Worm (Caenorhabditis elegans) whole organism, dauer: Measurements from ENCODE around the gene F21A3.11.

Source experiments
- unc-62 ChIP-seq: sonication (generic microtip); optimal IDR thresholded peaks from 2 replicates; lab custom pipeline; 2017; ENCODE audit warnings: missing biosample characterization, missing genetic modification reagents, missing genetic modification characterization

The F21A3.11 gene

ce11 chrV:15512856-15513756 lies 19.9 kb downstream of the F21A3.11 start:
- no peak for TF ChIP-seq unc-62 (GFP tag; lab: Kevin White, UChicago)

ce11 chrV:15511613-15512216 lies 21.3 kb downstream of the F21A3.11 start, which contains the start of gene rpl-38:
TSS of gene rpl-38 (plus strand) at chrV:15512166.
- no peak for TF ChIP-seq unc-62 (GFP tag; lab: Kevin White, UChicago)

- TF ChIP-seq unc-62 (GFP tag; lab: Kevin White, UChicago): no peak
These were observed 27.9 kb downstream of the F21A3.11 start for ce11 chrV:15505068-15505467.

ce11 chrV:15503603-15504002 lies 29.4 kb downstream of the F21A3.11 start:
- no peak for TF ChIP-seq unc-62 (GFP tag; lab: Kevin White, UChicago)

DNA sequence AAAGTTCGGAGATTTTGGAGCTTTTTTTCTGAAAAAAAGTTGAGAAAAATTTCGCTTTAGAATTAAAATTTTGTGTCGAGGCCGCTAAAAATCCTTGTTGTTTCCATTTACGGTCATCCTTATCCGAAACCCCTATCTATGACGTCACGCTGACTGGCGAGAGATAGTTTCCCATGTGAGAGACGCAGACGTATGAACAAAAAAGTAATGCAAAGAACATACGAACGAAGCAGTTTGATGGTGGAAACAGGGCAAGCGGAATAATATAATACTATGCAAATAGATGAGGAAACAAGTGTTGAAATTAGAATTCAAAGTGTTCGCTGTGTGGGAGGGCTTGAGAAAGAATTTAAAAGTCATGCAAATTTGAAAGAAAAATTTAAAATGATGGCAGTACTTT lies 33.9 kb downstream of the F21A3.11 start:
- no peak for TF ChIP-seq unc-62 (GFP tag; lab: Kevin White, UChicago)

- no peak for TF ChIP-seq unc-62 (GFP tag; lab: Kevin White, UChicago)
These were observed 34.6 kb downstream of the F21A3.11 start, which contains the start of gene C06B8.7 for ce11 chrV:15498434-15498833. TSS of gene C06B8.7 (plus strand) at chrV:15498734.

DNA sequence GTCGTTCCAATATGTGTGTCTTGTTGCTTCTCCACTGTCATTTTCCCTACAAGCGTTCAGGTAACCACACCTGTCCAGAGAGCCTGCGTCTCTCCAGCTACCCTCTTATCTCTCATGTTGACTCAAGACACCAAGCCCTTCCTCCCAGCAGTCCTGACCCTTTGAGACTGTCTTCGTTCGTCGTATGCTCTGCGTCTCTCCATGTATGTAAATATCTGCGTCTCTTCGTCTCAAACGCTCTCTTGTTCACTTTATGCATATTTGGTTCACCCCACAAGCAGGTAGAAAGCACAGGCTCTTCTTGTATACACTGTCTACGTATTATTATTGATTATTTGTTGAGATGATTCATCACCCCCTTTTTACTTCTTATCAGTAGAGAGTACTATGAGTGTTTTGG lies 35.3 kb downstream of the F21A3.11 start:
- TF ChIP-seq unc-62 (GFP tag; lab: Kevin White, UChicago): no peak

- TF ChIP-seq unc-62 (GFP tag; lab: Kevin White, UChicago): no peak
These were observed 37.8 kb downstream of the F21A3.11 start, which contains the start of gene srh-219 for ce11 chrV:15495169-15495568. TSS of gene srh-219 (plus strand) at chrV:15495469.

DNA sequence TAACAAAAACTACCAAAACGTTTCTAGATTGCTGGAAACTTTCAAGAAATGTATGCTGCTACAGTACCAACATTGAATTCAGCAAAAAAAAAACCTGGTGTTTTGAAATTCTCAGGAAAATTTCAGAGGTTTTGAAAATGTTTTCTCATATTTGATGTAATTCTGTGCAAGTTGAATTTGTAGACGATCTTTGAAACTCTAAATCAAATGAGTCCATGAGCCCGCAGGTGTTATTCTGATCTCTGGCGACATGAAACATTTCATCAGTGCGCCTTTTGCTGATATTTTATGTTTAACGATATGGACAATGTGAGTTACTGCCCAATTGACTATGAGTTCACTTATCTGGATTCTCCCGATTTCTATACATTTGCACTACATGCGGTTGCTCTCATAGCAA lies 39.3 kb downstream of the F21A3.11 start, which contains the start of gene srh-218:
Gene srh-218, plus strand, starts transcription at position 301 of the 400 bp plus-strand sequence.
- TF ChIP-seq unc-62 (GFP tag; lab: Kevin White, UChicago): no peak

- no peak for TF ChIP-seq unc-62 (GFP tag; lab: Kevin White, UChicago)
These were observed 40.5 kb downstream of the F21A3.11 start, which contains the start of gene str-264 for ce11 chrV:15492518-15492917. TSS of gene str-264 (minus strand) at chrV:15492618.

DNA sequence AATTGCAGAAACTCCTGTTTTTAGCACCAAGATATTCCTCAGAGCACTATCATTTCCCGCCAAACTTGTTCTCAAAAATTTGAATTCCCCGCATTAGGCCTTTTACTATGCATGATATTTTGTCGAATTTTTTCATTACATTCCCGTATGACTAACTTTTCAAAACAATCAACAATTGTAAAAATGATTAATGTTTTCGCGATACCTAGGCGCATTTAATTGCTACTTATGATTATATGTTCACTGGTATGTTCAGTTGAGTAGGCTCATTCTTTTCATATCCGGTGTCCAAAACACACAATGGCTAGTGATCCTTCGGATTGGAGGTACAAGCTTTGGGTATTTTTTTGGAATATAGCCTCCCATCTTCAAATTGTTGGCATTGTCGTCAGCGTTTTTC lies 45.2 kb downstream of the F21A3.11 start, which contains the start of gene srw-21:
Gene srw-21, plus strand, starts transcription at position 301 of the 400 bp plus-strand sequence.
- no peak for TF ChIP-seq unc-62 (GFP tag; lab: Kevin White, UChicago)

ce11 chrV:15484537-15484936 lies 48.5 kb downstream of the F21A3.11 start, which contains the start of gene C06B8.3:
TSS of gene C06B8.3 (minus strand) at chrV:15484637.
- no peak for TF ChIP-seq unc-62 (GFP tag; lab: Kevin White, UChicago)

- TF ChIP-seq unc-62 (GFP tag; lab: Kevin White, UChicago): no peak
These were observed 49.4 kb downstream of the F21A3.11 start for ce11 chrV:15483563-15483962.

DNA sequence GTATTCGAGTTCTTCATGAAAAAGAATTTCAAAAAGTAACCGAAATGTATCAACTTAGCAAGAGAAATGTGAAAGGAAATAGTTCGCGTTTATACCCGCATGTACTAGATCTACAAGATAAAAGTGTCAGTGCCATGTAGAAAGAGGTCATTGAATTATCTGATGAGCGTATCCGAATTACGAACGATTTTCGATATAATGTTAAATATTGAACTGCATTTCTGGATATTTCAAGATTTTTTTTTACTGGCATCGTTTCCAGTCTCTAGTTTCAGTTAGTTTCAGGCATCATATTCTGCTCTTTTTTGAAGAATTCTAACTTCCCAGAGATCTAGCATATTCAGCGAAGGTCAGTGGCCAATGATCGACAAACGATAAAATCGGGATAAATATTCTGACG lies 51.6 kb downstream of the F21A3.11 start, which contains the start of gene nhr-150:
Gene nhr-150, minus strand, starts transcription at position 92 of the 400 bp plus-strand sequence.
- TF ChIP-seq unc-62 (GFP tag; lab: Kevin White, UChicago): no peak
